Worm (Caenorhabditis elegans) whole organism, late embryonic: ENCODE results near the gene T14B4.19.

Source experiments
- F13H6.1 ChIP-seq: sonication (generic microtip); optimal IDR thresholded peaks from 2 replicates; lab custom pipeline; 2016; ENCODE audit warnings: missing genetic modification characterization, missing compliant biosample characterization
- eyg-1 ChIP-seq: sonication (generic microtip); optimal IDR thresholded peaks from 2 replicates; lab custom pipeline; 2016; ENCODE audit warnings: missing genotype, missing genetic modification characterization, missing compliant biosample characterization
- pha-2 ChIP-seq: sonication (generic microtip); optimal IDR thresholded peaks from 2 replicates; lab custom pipeline; 2017; ENCODE audit warnings: mild to moderate bottlenecking, missing genetic modification characterization, missing compliant biosample characterization
- tbx-2 ChIP-seq: sonication (generic microtip); optimal IDR thresholded peaks from 2 replicates; lab custom pipeline; 2016; ENCODE audit warnings: missing genetic modification characterization, missing compliant biosample characterization
- unc-55 ChIP-seq: sonication (generic microtip); optimal IDR thresholded peaks from 2 replicates; lab custom pipeline; 2017; ENCODE audit warnings: missing biosample characterization, missing genetic modification reagents, missing genetic modification characterization
- unc-86 ChIP-seq: sonication (generic microtip); optimal IDR thresholded peaks from 2 replicates; lab custom pipeline; 2016; ENCODE audit warnings: missing genetic modification characterization, missing compliant biosample characterization

DNA sequence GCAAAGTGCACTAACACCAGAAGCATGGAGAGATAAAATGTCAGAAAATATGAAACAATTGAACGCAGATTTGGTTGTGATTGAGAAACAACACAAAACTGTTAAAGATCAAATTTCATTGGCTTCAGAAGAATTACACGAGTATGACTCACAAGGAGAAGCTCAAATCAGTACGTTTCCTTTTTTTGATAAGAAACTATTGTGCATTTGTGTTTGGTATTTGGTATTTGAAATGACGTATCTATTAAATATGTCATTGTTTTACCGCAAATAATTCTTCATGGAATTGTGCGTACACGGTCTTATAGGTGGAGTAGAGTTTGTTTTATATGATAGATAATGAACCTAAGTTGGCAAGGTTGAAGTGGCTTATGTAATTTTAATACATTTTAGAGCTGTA is 31.3 kb downstream of the T14B4.19 start:
- TF ChIP-seq F13H6.1 = no peak
- TF ChIP-seq unc-86 (tag; lab: Kevin White, UChicago) = no peak
- TF ChIP-seq tbx-2 = no peak
- no peak for TF ChIP-seq pha-2 (tag; lab: Kevin White, UChicago)
- no peak for TF ChIP-seq unc-55 (GFP tag; lab: Kevin White, UChicago)
- no peak for TF ChIP-seq eyg-1
